Worm (Caenorhabditis elegans) whole organism, L3 larva: ENCODE data around the gene slc-36.3.
"Not testable (repeated sequence)": the region's sequence is repeated elsewhere in the genome, so short reads cannot be mapped to it uniquely, and the experiment has no call there.

Source experiments
- R02D3.7 ChIP-seq: fragments of 150-350 bp; optimal IDR thresholded peaks from 2 replicates; lab custom pipeline; 2014; ENCODE audit warnings: missing biosample characterization, missing genetic modification characterization
- ZK546.5 ChIP-seq: sonication (generic microtip); optimal IDR thresholded peaks from 2 replicates; lab custom pipeline; 2017; ENCODE audit warnings: missing biosample characterization, missing genetic modification characterization
- ama-1 ChIP-seq: fragments of 150-350 bp; optimal IDR thresholded peaks from 2 replicates; lab custom pipeline; 2018
- ceh-28 ChIP-seq: fragments of 150-350 bp; optimal IDR thresholded peaks from 2 replicates; lab custom pipeline; 2014; ENCODE audit warnings: missing biosample characterization, missing genetic modification reagents, missing genetic modification characterization
- daf-12 ChIP-seq: fragments of 150-350 bp; optimal IDR thresholded peaks from 2 replicates; lab custom pipeline; 2014; ENCODE audit warnings: missing biosample characterization, missing genetic modification reagents, missing genetic modification characterization
- egl-27 ChIP-seq: sonication (generic microtip); optimal IDR thresholded peaks from 4 replicates; lab custom pipeline; 2017; ENCODE audit warnings: missing biosample characterization, missing genetic modification reagents, missing genetic modification characterization
- elt-2 ChIP-seq: sonication (generic microtip); optimal IDR thresholded peaks from 2 replicates; lab custom pipeline; 2016; ENCODE audit warnings: missing genetic modification reagents, mild to moderate bottlenecking, missing genetic modification characterization, missing compliant biosample characterization
- elt-3 ChIP-seq, 3 experiments: fragments of 150-350 bp in 1 of 3; sonication (generic microtip) in 2 of 3; optimal IDR thresholded peaks; 2 replicates in 2 of 3; 4 replicates in 1 of 3; lab custom pipeline; 2014 to 2017; ENCODE audit warnings: missing biosample characterization in 3 of 3, missing genetic modification characterization in 3 of 3
- fkh-10 ChIP-seq: sonication (generic microtip); optimal IDR thresholded peaks from 2 replicates; lab custom pipeline; 2017; ENCODE audit warnings: missing biosample characterization, missing genetic modification reagents, missing genetic modification characterization
- fkh-2 ChIP-seq: fragments of 150-350 bp; optimal IDR thresholded peaks from 2 replicates; lab custom pipeline; 2014; ENCODE audit warnings: missing biosample characterization, missing genetic modification reagents, missing genetic modification characterization
- fos-1 ChIP-seq: fragments of 150-350 bp; optimal IDR thresholded peaks from 2 replicates; lab custom pipeline; 2014; ENCODE audit warnings: missing biosample characterization, missing genetic modification characterization
- hmg-11 ChIP-seq: sonication (generic microtip); optimal IDR thresholded peaks from 2 replicates; lab custom pipeline; 2016; ENCODE audit warnings: missing genetic modification characterization, missing compliant biosample characterization
- jun-1 ChIP-seq: fragments of 150-350 bp; optimal IDR thresholded peaks from 2 replicates; lab custom pipeline; 2014; ENCODE audit warnings: missing biosample characterization, missing genetic modification reagents, missing genetic modification characterization
- lin-15B ChIP-seq: fragments of 150-350 bp; optimal IDR thresholded peaks from 2 replicates; lab custom pipeline; 2014; ENCODE audit warnings: missing biosample characterization, missing genetic modification characterization
- lin-39 ChIP-seq: fragments of 150-350 bp; optimal IDR thresholded peaks from 2 replicates; lab custom pipeline; 2018; ENCODE audit warnings: missing biosample characterization, missing genetic modification reagents, missing genetic modification characterization
- lsy-12 ChIP-seq: sonication (generic microtip); optimal IDR thresholded peaks from 2 replicates; lab custom pipeline; 2016; ENCODE audit warnings: mild to moderate bottlenecking, missing genetic modification characterization, missing compliant biosample characterization
- mdl-1 ChIP-seq: fragments of 150-350 bp; optimal IDR thresholded peaks from 2 replicates; lab custom pipeline; 2014; ENCODE audit warnings: missing biosample characterization, missing genetic modification characterization
- mml-1 ChIP-seq: fragments of 150-350 bp; sonication (generic microtip); optimal IDR thresholded peaks from 3 replicates; lab custom pipeline; 2014; ENCODE audit warnings: missing biosample characterization, missing genetic modification characterization
- nhr-11 ChIP-seq: fragments of 150-350 bp; optimal IDR thresholded peaks from 2 replicates; lab custom pipeline; 2014; ENCODE audit warnings: missing biosample characterization, missing genetic modification characterization
- nhr-12 ChIP-seq: fragments of 150-350 bp; optimal IDR thresholded peaks from 2 replicates; lab custom pipeline; 2014; ENCODE audit warnings: missing biosample characterization, missing genetic modification characterization
- nhr-23 ChIP-seq: fragments of 150-350 bp; optimal IDR thresholded peaks from 2 replicates; lab custom pipeline; 2014; ENCODE audit warnings: missing biosample characterization, missing genetic modification reagents, missing genetic modification characterization
- nhr-25 ChIP-seq: sonication (generic microtip); optimal IDR thresholded peaks from 2 replicates; lab custom pipeline; 2017; ENCODE audit warnings: missing biosample characterization, missing genetic modification characterization
- nhr-28 ChIP-seq: fragments of 150-350 bp; optimal IDR thresholded peaks from 2 replicates; lab custom pipeline; 2014; ENCODE audit warnings: missing biosample characterization, missing genetic modification characterization
- nhr-76 ChIP-seq: fragments of 150-350 bp; sonication (generic microtip); optimal IDR thresholded peaks from 5 replicates; lab custom pipeline; 2014; ENCODE audit warnings: missing biosample characterization, missing genetic modification characterization
- pha-4 ChIP-seq: fragments of 150-350 bp; optimal IDR thresholded peaks from 2 replicates; lab custom pipeline; 2014; ENCODE audit warnings: missing biosample characterization, missing genetic modification reagents, missing genetic modification characterization
- sea-2 ChIP-seq: fragments of 150-350 bp; sonication (generic microtip); optimal IDR thresholded peaks from 4 replicates; lab custom pipeline; 2014; ENCODE audit warnings: missing biosample characterization, missing genetic modification reagents, missing genetic modification characterization
- tbx-2 ChIP-seq: sonication (generic microtip); optimal IDR thresholded peaks from 2 replicates; lab custom pipeline; 2016; ENCODE audit warnings: mild to moderate bottlenecking, missing genetic modification characterization, missing compliant biosample characterization
- unc-39 ChIP-seq: sonication (generic microtip); optimal IDR thresholded peaks from 4 replicates; lab custom pipeline; 2017; ENCODE audit warnings: missing biosample characterization, missing genetic modification characterization
- unc-62 ChIP-seq: fragments of 150-350 bp; sonication (generic microtip); optimal IDR thresholded peaks from 4 replicates; lab custom pipeline; 2014; ENCODE audit warnings: missing biosample characterization, missing genetic modification reagents, missing genetic modification characterization
- zag-1 ChIP-seq: fragments of 150-350 bp; optimal IDR thresholded peaks from 2 replicates; lab custom pipeline; 2014; ENCODE audit warnings: missing biosample characterization, missing genetic modification characterization
- ztf-11 ChIP-seq: fragments of 150-350 bp; optimal IDR thresholded peaks from 2 replicates; lab custom pipeline; 2014; ENCODE audit warnings: missing biosample characterization, missing genetic modification characterization
- ztf-4 ChIP-seq: fragments of 150-350 bp; optimal IDR thresholded peaks from 2 replicates; lab custom pipeline; 2014; ENCODE audit warnings: missing biosample characterization, missing genetic modification characterization

The slc-36.3 gene

DNA sequence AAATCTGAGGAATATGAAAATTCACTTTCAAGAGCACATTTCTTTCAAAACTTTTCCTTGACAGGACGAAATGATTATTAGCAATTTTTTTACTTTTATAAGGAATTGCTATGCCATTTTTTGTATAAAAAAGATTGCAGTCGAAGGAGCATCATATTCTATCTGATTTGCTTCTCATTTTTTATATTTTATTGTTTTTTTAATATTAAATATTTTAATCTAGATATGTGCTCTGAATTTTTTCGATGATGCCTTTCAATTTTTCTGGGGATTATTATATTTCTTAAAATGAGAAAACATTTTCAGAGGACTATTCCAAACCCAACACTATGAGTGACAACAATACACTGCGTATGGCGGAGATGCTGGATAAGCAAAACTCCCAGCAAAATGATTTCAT is 20.1 kb upstream of the slc-36.3 start, which contains the start of gene F26F2.13:
F26F2.13 (plus strand) TSS at position 301 of the 400 bp plus-strand sequence.
- TF ChIP-seq lsy-12 (tag; lab: Kevin White, UChicago); ZK546.5; fkh-2: not testable (repeated sequence)

DNA sequence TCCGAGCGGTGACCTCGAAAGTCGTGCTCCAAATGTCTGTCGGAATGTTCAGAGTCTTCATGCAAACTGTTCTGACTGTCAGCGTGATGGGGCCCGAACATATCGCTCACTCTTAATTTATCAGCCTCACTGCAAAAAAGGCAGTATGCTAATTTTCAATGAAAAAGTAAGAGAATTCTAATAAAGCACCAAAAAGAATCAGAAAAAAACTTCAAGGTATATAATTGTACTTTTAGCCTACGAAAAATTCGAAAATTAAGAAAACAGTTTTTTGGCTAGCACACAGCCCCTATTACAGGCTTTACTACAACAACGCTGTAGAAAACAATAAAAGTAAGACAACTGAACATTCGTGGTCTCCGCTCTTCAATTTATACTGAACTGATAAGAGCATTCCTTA is 17.8 kb upstream of the slc-36.3 start, which contains the start of gene F26F2.1:
F26F2.1 (minus strand) TSS at position 101 of the 400 bp plus-strand sequence.
- TF ChIP-seq lin-39 (tag; lab: Kevin White, UChicago): no peak
- TF ChIP-seq mml-1 (tag; lab: Kevin White, UChicago): no peak
- no peak for TF ChIP-seq mdl-1 (tag; lab: Kevin White, UChicago)
- no peak for TF ChIP-seq ceh-28
- no peak for TF ChIP-seq unc-62 (GFP tag; lab: Kevin White, UChicago)
- TF ChIP-seq ama-1 (lab: Kevin White, UChicago): no peak
- TF ChIP-seq tbx-2 (tag; lab: Kevin White, UChicago): no peak
- no peak for TF ChIP-seq pha-4 (tag; lab: Kevin White, UChicago)
- no peak for TF ChIP-seq sea-2 (GFP tag; lab: Kevin White, UChicago)
- no peak for TF ChIP-seq egl-27 (tag; lab: Kevin White, UChicago)
- no peak for TF ChIP-seq nhr-12
- TF ChIP-seq nhr-28 (tag; lab: Kevin White, UChicago): no peak
- no peak for TF ChIP-seq jun-1
- TF ChIP-seq elt-3 (tag; optimal IDR thresholded peaks at IDR 0.05; lab: Kevin White, UChicago): no peak
- no peak for TF ChIP-seq elt-2 (tag; lab: Kevin White, UChicago)
- no peak for TF ChIP-seq R02D3.7 (tag; lab: Kevin White, UChicago)
- TF ChIP-seq nhr-23 (tag; lab: Kevin White, UChicago): no peak
- no peak for TF ChIP-seq fkh-10 (GFP tag; lab: Kevin White, UChicago)

DNA sequence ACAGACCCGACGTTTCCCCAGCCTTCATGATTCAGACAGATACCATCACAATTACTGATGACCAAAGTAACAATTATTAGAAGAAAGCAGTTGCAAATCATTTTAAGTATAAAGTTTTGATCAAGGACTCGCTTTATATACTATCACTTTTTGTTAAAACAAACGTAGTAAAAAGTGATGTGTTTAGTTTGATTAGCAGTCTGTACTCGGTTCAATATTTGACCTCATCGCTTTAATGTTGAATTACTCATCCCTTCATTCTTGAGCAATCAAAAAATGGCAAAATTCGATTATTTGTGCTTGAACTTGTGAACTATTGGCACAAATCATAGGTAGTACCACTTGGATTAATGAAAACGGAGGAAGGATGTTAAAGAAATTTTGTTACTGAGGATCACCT is 14.3 kb upstream of the slc-36.3 start, which contains the start of gene abf-4:
abf-4 (minus strand) TSS at position 101 of the 400 bp plus-strand sequence.
- TF ChIP-seq pha-4 (tag; lab: Kevin White, UChicago) (no peak), daf-12 (tag; lab: Kevin White, UChicago) (no peak), mml-1 (tag; lab: Kevin White, UChicago) (no peak), hmg-11 (tag; lab: Kevin White, UChicago) (no peak), nhr-11 (tag; lab: Kevin White, UChicago) (no peak), R02D3.7 (tag; lab: Kevin White, UChicago) (no peak)

DNA sequence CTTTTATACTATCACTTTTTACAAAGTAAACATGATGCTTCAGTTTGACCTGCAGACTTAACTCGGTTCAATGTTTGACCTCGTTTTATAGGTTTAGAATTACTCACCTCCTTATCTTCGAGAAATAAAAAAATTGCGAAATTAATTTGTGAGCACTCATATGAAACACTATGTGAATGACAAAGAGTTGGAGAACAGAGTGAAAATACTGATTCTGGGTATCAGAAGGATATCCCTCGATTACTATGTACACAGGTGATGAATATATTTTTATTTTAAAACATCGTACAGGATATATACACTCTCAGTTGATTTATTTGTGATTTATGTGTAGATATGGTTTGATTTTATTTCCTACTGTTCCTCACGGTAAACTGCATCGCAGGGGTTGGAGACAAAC is 12.3 kb upstream of the slc-36.3 start, which contains the start of gene Y38H6C.23:
Y38H6C.23 (minus strand) TSS at position 101 of the 400 bp plus-strand sequence.
- TF ChIP-seq ZK546.5: no peak
- no peak for TF ChIP-seq daf-12 (tag; lab: Kevin White, UChicago)
- TF ChIP-seq ztf-4: no peak
- no peak for TF ChIP-seq nhr-23 (tag; lab: Kevin White, UChicago)
- no peak for TF ChIP-seq egl-27 (tag; lab: Kevin White, UChicago)
- TF ChIP-seq nhr-76 (tag; lab: Kevin White, UChicago): no peak
- no peak for TF ChIP-seq fkh-2
- TF ChIP-seq nhr-25 (tag; lab: Kevin White, UChicago): no peak
- no peak for TF ChIP-seq lin-15B (tag; lab: Kevin White, UChicago)
- no peak for TF ChIP-seq mml-1 (tag; lab: Kevin White, UChicago)
- no peak for TF ChIP-seq pha-4 (tag; lab: Kevin White, UChicago)
- no peak for TF ChIP-seq fkh-10 (GFP tag; lab: Kevin White, UChicago)
- TF ChIP-seq elt-2 (tag; lab: Kevin White, UChicago): no peak

DNA sequence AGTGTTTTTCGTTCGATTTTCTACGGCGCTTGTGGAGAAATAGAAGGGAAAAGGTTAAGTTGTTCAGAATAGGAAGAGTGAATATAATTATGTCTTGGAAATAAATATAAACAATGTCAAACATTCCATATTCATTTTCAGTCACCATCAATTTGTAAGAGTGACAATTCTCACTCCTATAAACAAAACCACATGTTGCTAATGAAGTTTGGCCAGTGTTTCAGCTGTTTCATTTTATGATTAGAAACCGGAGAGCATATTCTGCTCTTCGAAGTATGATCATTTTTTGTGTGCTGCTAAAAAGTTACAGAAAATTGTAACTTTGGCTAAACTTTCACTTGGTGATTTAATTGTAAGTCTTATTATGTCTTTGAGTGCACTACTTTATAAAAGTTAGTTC is 11.1 kb upstream of the slc-36.3 start, which contains the start of gene Y38H6C.21:
Y38H6C.21 (minus strand) TSS at position 148 of the 400 bp plus-strand sequence.
- TF ChIP-seq fkh-10 (GFP tag; lab: Kevin White, UChicago): no peak
- TF ChIP-seq unc-39 (tag; lab: Kevin White, UChicago): no peak
- no peak for TF ChIP-seq mdl-1 (tag; lab: Kevin White, UChicago)
- TF ChIP-seq lsy-12 (tag; lab: Kevin White, UChicago): no peak
- no peak for TF ChIP-seq nhr-25 (tag; lab: Kevin White, UChicago)
- no peak for TF ChIP-seq ztf-11
- TF ChIP-seq ZK546.5: no peak
- no peak for TF ChIP-seq nhr-76 (tag; lab: Kevin White, UChicago)
- TF ChIP-seq fos-1 (tag; lab: Kevin White, UChicago): no peak
- no peak for TF ChIP-seq zag-1 (tag; lab: Kevin White, UChicago)
